Fruit fly (Drosophila melanogaster): ENCODE data around the gene Srr.

Srr gene

dm6 chr3R:9410182-9410581 is 45.0 kb downstream of the Srr start, which contains the start of gene betaTub85D:
Gene betaTub85D, minus strand, starts transcription at chr3R:9410282.
- TF ChIP-seq Clk (GFP tag; optimal IDR thresholded peaks at IDR 0.05) (no peak), CG1620 (GFP tag; optimal IDR thresholded peaks at IDR 0.05) (no peak), CG33017 (tag; optimal IDR thresholded peaks at IDR 0.05) (no peak), ovo (GFP tag; optimal IDR thresholded peaks at IDR 0.05) (no peak), Crg-1 (GFP tag; optimal IDR thresholded peaks at IDR 0.05) (no peak), Mnt (GFP tag; optimal IDR thresholded peaks at IDR 0.05) (no peak), CG12768 (GFP tag; optimal IDR thresholded peaks at IDR 0.05) (no peak), CG11617 (GFP tag; optimal IDR thresholded peaks at IDR 0.05) (no peak)

dm6 chr3R:9411928-9412640 is 46.9 kb downstream of the Srr start, which contains the start of the genes Task7 and alpha-Man-IIa:
Gene Task7, minus strand, starts transcription at chr3R:9412293.
Gene alpha-Man-IIa, plus strand, starts transcription at chr3R:9412548.
- no peak for TF ChIP-seq bab1 (GFP tag; optimal IDR thresholded peaks at IDR 0.05)
- TF ChIP-seq CG5204 (GFP tag; optimal IDR thresholded peaks at IDR 0.05) = no peak
- no peak for TF ChIP-seq CG11617 (GFP tag; optimal IDR thresholded peaks at IDR 0.05)
- no peak for TF ChIP-seq toe (GFP tag; optimal IDR thresholded peaks at IDR 0.05)
- peak; percentile 80 for TF ChIP-seq ovo (GFP tag; optimal IDR thresholded peaks at IDR 0.05)

dm6 chr3R:9416951-9417350 is 51.8 kb downstream of the Srr start:
- TF ChIP-seq CG7101 (tag; optimal IDR thresholded peaks at IDR 0.05) (no peak), kay (GFP tag; ENCODE audit: borderline replicate concordance) (peak; percentile 77)
